Fruit fly (Drosophila melanogaster): ENCODE results near the gene CG4476.
A peak's percentile ranks its signal among the peaks of the same experiment; 100 is the strongest.

The CG4476 gene

dm6 chr3L:9211302-9211930 lies at the start of gene CG4476:
TSS of gene CG4476 (plus strand) at chr3L:9211880.
- no peak for TF ChIP-seq pan (optimal IDR thresholded peaks at IDR 0.05)
- TF ChIP-seq rgr (GFP tag; optimal IDR thresholded peaks at IDR 0.05) = no peak
- TF ChIP-seq HLH106 (tag; optimal IDR thresholded peaks at IDR 0.05) = no peak
- peak; percentile 11 for TF ChIP-seq Myc (optimal IDR thresholded peaks at IDR 0.05)
- peak; percentile 59 for TF ChIP-seq Vsx2 (GFP tag; optimal IDR thresholded peaks at IDR 0.05; ENCODE audit: partially characterized antibody)
- peak in 1 of 2 experiments; percentile 56 for TF ChIP-seq dl (GFP tag; optimal IDR thresholded peaks at IDR 0.05; ENCODE audit: insufficient read depth in 1 of 2, partially characterized antibody in 2 of 2)
- no peak for TF ChIP-seq usp (GFP tag; optimal IDR thresholded peaks at IDR 0.05)
- TF ChIP-seq CG32264 (GFP tag; optimal IDR thresholded peaks at IDR 0.05) = no peak
- TF ChIP-seq Dfd (GFP tag; optimal IDR thresholded peaks at IDR 0.05) = no peak
- TF ChIP-seq Dif (GFP tag; optimal IDR thresholded peaks at IDR 0.05; ENCODE audit: partially characterized antibody) = peak; percentile 89
- no peak for TF ChIP-seq lola (GFP tag; optimal IDR thresholded peaks at IDR 0.05)
- TF ChIP-seq Sp1 (GFP tag; optimal IDR thresholded peaks at IDR 0.05) = no peak
- no peak for TF ChIP-seq Rel (GFP tag; optimal IDR thresholded peaks at IDR 0.05)
- TF ChIP-seq Rel (tag; optimal IDR thresholded peaks at IDR 0.05) = no peak

dm6 chr3L:9182053-9182572 lies 29.6 kb upstream of the CG4476 start, which contains the start of gene Rdl:
TSS of gene Rdl (minus strand) at chr3L:9182149.
- TF ChIP-seq Abd-B (GFP tag; optimal IDR thresholded peaks at IDR 0.05) = no peak
- TF ChIP-seq CG32264 (GFP tag; optimal IDR thresholded peaks at IDR 0.05) = no peak
- no peak for TF ChIP-seq dl (GFP tag; optimal IDR thresholded peaks at IDR 0.05; ENCODE audit: insufficient read depth in 1 of 2, partially characterized antibody in 2 of 2)

dm6 chr3L:9188622-9189021 lies 23.1 kb upstream of the CG4476 start:
- TF ChIP-seq Hr83 (GFP tag; optimal IDR thresholded peaks at IDR 0.05; ENCODE audit: poor library complexity, severe bottlenecking) (no peak), Dfd (GFP tag; optimal IDR thresholded peaks at IDR 0.05) (peak; percentile 16)

- no peak for TF ChIP-seq ey (GFP tag; optimal IDR thresholded peaks at IDR 0.05)
- TF ChIP-seq Hnf4 (GFP tag; optimal IDR thresholded peaks at IDR 0.05) = no peak
- TF ChIP-seq fru (GFP tag; optimal IDR thresholded peaks at IDR 0.05) = no peak
- TF ChIP-seq rgr (GFP tag; optimal IDR thresholded peaks at IDR 0.05) = no peak
Observed at dm6 chr3L:9193003-9193402, 18.7 kb upstream of the CG4476 start.

- TF ChIP-seq pan (optimal IDR thresholded peaks at IDR 0.05) (no peak), Sp1 (GFP tag; optimal IDR thresholded peaks at IDR 0.05) (peak; percentile 11), foxo (GFP tag; optimal IDR thresholded peaks at IDR 0.05) (peak in 1 of 2 experiments; percentile 11), HLH106 (tag; optimal IDR thresholded peaks at IDR 0.05) (peak; percentile 2), dl (GFP tag; optimal IDR thresholded peaks at IDR 0.05; ENCODE audit: insufficient read depth in 1 of 2, partially characterized antibody in 2 of 2) (peak; percentile 43 to 54)
Observed at dm6 chr3L:9208704-9209405, 2.8 kb upstream of the CG4476 start, which contains the start of gene Slc45-1. TSS of gene Slc45-1 (minus strand) at chr3L:9208853.

- no peak for TF ChIP-seq Hr83 (GFP tag; optimal IDR thresholded peaks at IDR 0.05; ENCODE audit: poor library complexity, severe bottlenecking)
- no peak for TF ChIP-seq GATAd (GFP tag; optimal IDR thresholded peaks at IDR 0.05)
- no peak for TF ChIP-seq usp (GFP tag; optimal IDR thresholded peaks at IDR 0.05)
- no peak for TF ChIP-seq Rel (GFP tag; optimal IDR thresholded peaks at IDR 0.05)
- no peak for TF ChIP-seq Rel (tag; optimal IDR thresholded peaks at IDR 0.05)
- TF ChIP-seq Dfd (GFP tag; optimal IDR thresholded peaks at IDR 0.05) = no peak
- TF ChIP-seq sv (GFP tag; optimal IDR thresholded peaks at IDR 0.05) = no peak
- no peak for TF ChIP-seq pan (optimal IDR thresholded peaks at IDR 0.05)
- no peak for TF ChIP-seq woc (GFP tag; optimal IDR thresholded peaks at IDR 0.05)
- no peak for TF ChIP-seq CG32264 (GFP tag; optimal IDR thresholded peaks at IDR 0.05)
- no peak for TF ChIP-seq Sp1 (GFP tag; optimal IDR thresholded peaks at IDR 0.05)
- TF ChIP-seq sage (GFP tag; optimal IDR thresholded peaks at IDR 0.05) = no peak
- no peak for TF ChIP-seq Hnf4 (GFP tag; optimal IDR thresholded peaks at IDR 0.05)
- TF ChIP-seq Dif (GFP tag; optimal IDR thresholded peaks at IDR 0.05; ENCODE audit: partially characterized antibody) = no peak
Observed at dm6 chr3L:9209665-9210064, 2.0 kb upstream of the CG4476 start.

dm6 chr3L:9236548-9236947 lies 24.9 kb downstream of the CG4476 start, which contains the start of gene CG4483:
TSS of gene CG4483 (minus strand) at chr3L:9236648.
- TF ChIP-seq h (GFP tag; optimal IDR thresholded peaks at IDR 0.05) = no peak
